Worm (Caenorhabditis elegans) whole organism, L4 larva: Measurements from ENCODE around the gene C30G4.4.

Experiments used
- F10B5.3 ChIP-seq: sonication (generic microtip); optimal IDR thresholded peaks from 2 replicates; lab custom pipeline; 2016; ENCODE audit warnings: mild to moderate bottlenecking, missing genetic modification characterization, missing compliant biosample characterization
- F37D6.2 ChIP-seq: sonication (generic microtip); optimal IDR thresholded peaks from 2 replicates; lab custom pipeline; 2016; ENCODE audit warnings: mild to moderate bottlenecking, missing genetic modification characterization, missing compliant biosample characterization
- F44E2.7 ChIP-seq: fragments of 200-800 bp; sonication (Bioruptor generic); IDR thresholded peaks from 2 replicates; pipeline ENCODE4 v2.1.2; 2022; ENCODE audit warnings: missing genetic modification characterization, missing compliant biosample characterization
- F49E8.2 ChIP-seq: sonication (generic microtip); optimal IDR thresholded peaks from 2 replicates; lab custom pipeline; 2016; ENCODE audit warnings: missing compliant biosample characterization, mild to moderate bottlenecking, missing genetic modification characterization, borderline replicate concordance
- T20F7.1 ChIP-seq: fragments of 200-800 bp; sonication (Bioruptor generic); optimal IDR thresholded peaks from 2 replicates; lab custom pipeline; 2018; ENCODE audit warnings: mild to moderate bottlenecking, missing genetic modification characterization, missing compliant biosample characterization
- T26A8.4 ChIP-seq: fragments of 200-800 bp; sonication (Bioruptor generic); IDR thresholded peaks from 2 replicates; pipeline ENCODE4 v1.3.6; 2022; ENCODE audit warnings: missing genetic modification characterization, missing compliant biosample characterization
- Y48G9A.11 ChIP-seq: fragments of 200-800 bp; sonication (Bioruptor generic); IDR thresholded peaks from 2 replicates; pipeline ENCODE4 v1.3.6; 2022; ENCODE audit warnings: missing genetic modification reagents, missing genetic modification characterization, missing compliant biosample characterization
- ZK337.2 ChIP-seq: fragments of 200-800 bp; sonication (Bioruptor generic); IDR thresholded peaks from 2 replicates; pipeline ENCODE4 v1.3.6; 2022; ENCODE audit warnings: missing genetic modification reagents, missing genetic modification characterization, missing compliant biosample characterization
- aha-1 ChIP-seq: fragments of 150-350 bp; peaks from one replicate; lab custom pipeline; 2014; ENCODE audit warnings: missing biosample characterization, missing genetic modification characterization
- arid-1 ChIP-seq: fragments of 200-800 bp; sonication (Bioruptor generic); conservative IDR thresholded peaks from 2 replicates; pipeline ENCODE4 v1.3.6; 2022; ENCODE audit warnings: missing genetic modification reagents, missing genetic modification characterization, missing compliant biosample characterization
- attf-4 ChIP-seq: sonication (generic microtip); optimal IDR thresholded peaks from 3 replicates; lab custom pipeline; 2017; ENCODE audit warnings: missing biosample characterization, missing genetic modification characterization
- ceh-28 ChIP-seq: fragments of 150-350 bp; optimal IDR thresholded peaks from 2 replicates; lab custom pipeline; 2014; ENCODE audit warnings: missing biosample characterization, missing genetic modification reagents, missing genetic modification characterization
- ceh-32 ChIP-seq: sonication (generic microtip); optimal IDR thresholded peaks from 2 replicates; lab custom pipeline; 2016; ENCODE audit warnings: mild to moderate bottlenecking, missing genetic modification characterization, missing compliant biosample characterization; ENCODE audit not compliant: poor library complexity
- ceh-62 ChIP-seq: sonication (generic microtip); optimal IDR thresholded peaks from 2 replicates; lab custom pipeline; 2017; ENCODE audit warnings: missing biosample characterization, missing genetic modification characterization
- ces-1 ChIP-seq: fragments of 150-350 bp; sonication (generic microtip); optimal IDR thresholded peaks from 4 replicates; lab custom pipeline; 2014; ENCODE audit warnings: missing biosample characterization, missing genetic modification reagents, missing genetic modification characterization
- cey-2 ChIP-seq: sonication (generic microtip); optimal IDR thresholded peaks from 3 replicates; lab custom pipeline; 2017; ENCODE audit warnings: missing genetic modification characterization, mild to moderate bottlenecking, missing compliant biosample characterization, antibody characterized with exemption, borderline replicate concordance; ENCODE audit not compliant: insufficient read depth
- ctbp-1 ChIP-seq: fragments of 200-800 bp; sonication (Bioruptor generic); IDR thresholded peaks from 2 replicates; pipeline ENCODE4 v1.3.6; 2022; ENCODE audit warnings: missing genetic modification reagents, missing genetic modification characterization, missing compliant biosample characterization
- daf-12 ChIP-seq: fragments of 150-350 bp; optimal IDR thresholded peaks from 2 replicates; lab custom pipeline; 2014; ENCODE audit warnings: missing biosample characterization, missing genetic modification reagents, missing genetic modification characterization
- daf-16 ChIP-seq, 3 experiments: sonication (generic microtip); optimal IDR thresholded peaks; 2 replicates each; lab custom pipeline; 2016 to 2017; ENCODE audit warnings: missing genetic modification characterization in 3 of 3, missing genetic modification reagents in 3 of 3, mild to moderate bottlenecking in 2 of 3, missing compliant biosample characterization in 2 of 3, missing biosample characterization in 1 of 3, moderate library complexity in 1 of 3
- dmd-6 ChIP-seq: fragments of 200-800 bp; sonication (Bioruptor generic); IDR thresholded peaks from 2 replicates; pipeline ENCODE4 v1.3.6; 2022; ENCODE audit warnings: missing genetic modification reagents, missing genetic modification characterization, missing compliant biosample characterization
- dmd-9 ChIP-seq: fragments of 200-800 bp; sonication (Bioruptor generic); IDR thresholded peaks from 2 replicates; pipeline ENCODE4 v1.3.6; 2022; ENCODE audit warnings: missing genetic modification reagents, missing genetic modification characterization, missing compliant biosample characterization
- dpl-1 ChIP-seq: fragments of 150-350 bp; optimal IDR thresholded peaks from 2 replicates; lab custom pipeline; 2014; ENCODE audit warnings: missing biosample characterization, missing genetic modification reagents, missing genetic modification characterization
- duxl-1 ChIP-seq: sonication (generic microtip); optimal IDR thresholded peaks from 2 replicates; lab custom pipeline; 2016; ENCODE audit warnings: mild to moderate bottlenecking, missing genetic modification characterization, moderate library complexity, missing compliant biosample characterization; ENCODE audit not compliant: poor library complexity
- egl-27 ChIP-seq: sonication (generic microtip); optimal IDR thresholded peaks from 3 replicates; lab custom pipeline; 2017; ENCODE audit warnings: missing biosample characterization, missing genetic modification reagents, missing genetic modification characterization
- hlh-11 ChIP-seq: fragments of 200-800 bp; sonication (Bioruptor generic); optimal IDR thresholded peaks from 2 replicates; lab custom pipeline; 2018; ENCODE audit warnings: mild to moderate bottlenecking, missing genetic modification characterization, missing compliant biosample characterization
- hlh-30 ChIP-seq: sonication (generic microtip); optimal IDR thresholded peaks from 2 replicates; lab custom pipeline; 2017; ENCODE audit warnings: antibody characterized with exemption, mild to moderate bottlenecking, missing genetic modification characterization, missing compliant biosample characterization; ENCODE audit not compliant: insufficient read depth
- jun-1 ChIP-seq: fragments of 150-350 bp; optimal IDR thresholded peaks from 2 replicates; lab custom pipeline; 2014; ENCODE audit warnings: missing biosample characterization, missing genetic modification reagents, missing genetic modification characterization
- lim-7 ChIP-seq: fragments of 200-800 bp; sonication (Bioruptor generic); IDR thresholded peaks from 2 replicates; pipeline ENCODE4 v1.3.6; 2022; ENCODE audit warnings: missing genetic modification characterization, missing compliant biosample characterization
- lin-29 ChIP-seq: fragments of 200-800 bp; sonication (Bioruptor generic); IDR thresholded peaks from 2 replicates; pipeline ENCODE4 v1.3.6; 2022; ENCODE audit warnings: missing genetic modification reagents, missing genetic modification characterization, missing compliant biosample characterization
- lin-38 ChIP-seq: fragments of 200-800 bp; sonication (Bioruptor generic); IDR thresholded peaks from 2 replicates; pipeline ENCODE4 v1.3.6; 2022; ENCODE audit warnings: missing genetic modification reagents, missing genetic modification characterization, missing compliant biosample characterization
- lin-39 ChIP-seq: fragments of 150-350 bp; optimal IDR thresholded peaks from 2 replicates; lab custom pipeline; 2014; ENCODE audit warnings: missing biosample characterization, missing genetic modification reagents, missing genetic modification characterization
- madf-5 ChIP-seq, 2 experiments: fragments of 200-800 bp; sonication (Bioruptor generic); IDR thresholded peaks; 2 replicates each; pipeline ENCODE4 v1.3.6; 2022; ENCODE audit warnings: missing compliant biosample characterization in 2 of 2, missing genetic modification characterization in 2 of 2
- mdt-29 ChIP-seq: fragments of 200-800 bp; sonication (Bioruptor generic); IDR thresholded peaks from 2 replicates; pipeline ENCODE4 v1.3.6; 2022; ENCODE audit warnings: missing genetic modification reagents, missing genetic modification characterization, missing compliant biosample characterization
- mep-1 ChIP-seq: fragments of 150-350 bp; sonication (generic microtip); optimal IDR thresholded peaks from 3 replicates; lab custom pipeline; 2014; ENCODE audit warnings: missing biosample characterization, missing genetic modification characterization
- mes-2 ChIP-seq: sonication (generic microtip); optimal IDR thresholded peaks from 2 replicates; lab custom pipeline; 2016; ENCODE audit warnings: missing genotype, mild to moderate bottlenecking, missing genetic modification characterization, missing compliant biosample characterization; ENCODE audit not compliant: poor library complexity, severe bottlenecking
- mxl-2 ChIP-seq: fragments of 200-800 bp; sonication (Bioruptor generic); conservative IDR thresholded peaks from 2 replicates; pipeline ENCODE4 v1.3.6; 2022; ENCODE audit warnings: missing genetic modification reagents, missing genetic modification characterization, missing compliant biosample characterization
- mxl-3 ChIP-seq: fragments of 200-800 bp; sonication (Bioruptor generic); optimal IDR thresholded peaks from 2 replicates; lab custom pipeline; 2018; ENCODE audit warnings: mild to moderate bottlenecking, missing genetic modification characterization, missing compliant biosample characterization
- nhr-237 ChIP-seq: sonication (generic microtip); optimal IDR thresholded peaks from 2 replicates; lab custom pipeline; 2017; ENCODE audit warnings: missing biosample characterization, missing genetic modification characterization
- nhr-28 ChIP-seq: fragments of 150-350 bp; optimal IDR thresholded peaks from 2 replicates; lab custom pipeline; 2014; ENCODE audit warnings: missing biosample characterization, missing genetic modification characterization
- nhr-41 ChIP-seq: fragments of 200-800 bp; sonication (Bioruptor generic); IDR thresholded peaks from 2 replicates; pipeline ENCODE4 v1.3.6; 2022; ENCODE audit warnings: missing genetic modification reagents, missing genetic modification characterization, missing compliant biosample characterization
- nhr-42 ChIP-seq: fragments of 200-800 bp; sonication (Bioruptor generic); IDR thresholded peaks from 2 replicates; pipeline ENCODE4 v1.3.6; 2022; ENCODE audit warnings: missing genetic modification characterization, missing compliant biosample characterization
- nhr-48 ChIP-seq: sonication (generic microtip); optimal IDR thresholded peaks from 2 replicates; lab custom pipeline; 2016; ENCODE audit warnings: mild to moderate bottlenecking, missing genetic modification characterization, missing compliant biosample characterization
- nhr-6 ChIP-seq: fragments of 150-350 bp; optimal IDR thresholded peaks from 2 replicates; lab custom pipeline; 2014; ENCODE audit warnings: missing biosample characterization, missing genetic modification characterization
- nhr-76 ChIP-seq: fragments of 150-350 bp; optimal IDR thresholded peaks from 2 replicates; lab custom pipeline; 2014; ENCODE audit warnings: missing biosample characterization, missing genetic modification characterization
- nhr-77 ChIP-seq: fragments of 150-350 bp; optimal IDR thresholded peaks from 2 replicates; lab custom pipeline; 2014; ENCODE audit warnings: missing biosample characterization, missing genetic modification characterization
- rbr-2 ChIP-seq: sonication (generic microtip); optimal IDR thresholded peaks from 2 replicates; lab custom pipeline; 2016; ENCODE audit warnings: missing genotype, missing genetic modification characterization, missing compliant biosample characterization
- snpc-4 ChIP-seq: fragments of 150-350 bp; optimal IDR thresholded peaks from 2 replicates; lab custom pipeline; 2014; ENCODE audit warnings: missing biosample characterization, missing genetic modification characterization
- spr-1 ChIP-seq: sonication (generic microtip); optimal IDR thresholded peaks from 2 replicates; lab custom pipeline; 2016; ENCODE audit warnings: mild to moderate bottlenecking, missing genetic modification characterization, missing compliant biosample characterization
- spr-3 ChIP-seq: fragments of 200-800 bp; sonication (Bioruptor generic); optimal IDR thresholded peaks from 2 replicates; lab custom pipeline; 2018; ENCODE audit warnings: mild to moderate bottlenecking, missing genetic modification characterization, missing compliant biosample characterization
- unc-62 ChIP-seq, 3 experiments: fragments of 150-350 bp in 1 of 3; sonication (generic microtip); optimal IDR thresholded peaks in 2 of 3; peaks in 1 of 3; 1 replicate in 1 of 3; 2 replicates in 2 of 3; lab custom pipeline; 2014 to 2017; ENCODE audit warnings: missing biosample characterization in 3 of 3, missing genetic modification characterization in 3 of 3, missing genetic modification reagents in 3 of 3, missing genotype in 1 of 3
- ztf-7 ChIP-seq: fragments of 150-350 bp; optimal IDR thresholded peaks from 2 replicates; lab custom pipeline; 2014; ENCODE audit warnings: missing biosample characterization, missing genetic modification characterization

Gene C30G4.4

DNA sequence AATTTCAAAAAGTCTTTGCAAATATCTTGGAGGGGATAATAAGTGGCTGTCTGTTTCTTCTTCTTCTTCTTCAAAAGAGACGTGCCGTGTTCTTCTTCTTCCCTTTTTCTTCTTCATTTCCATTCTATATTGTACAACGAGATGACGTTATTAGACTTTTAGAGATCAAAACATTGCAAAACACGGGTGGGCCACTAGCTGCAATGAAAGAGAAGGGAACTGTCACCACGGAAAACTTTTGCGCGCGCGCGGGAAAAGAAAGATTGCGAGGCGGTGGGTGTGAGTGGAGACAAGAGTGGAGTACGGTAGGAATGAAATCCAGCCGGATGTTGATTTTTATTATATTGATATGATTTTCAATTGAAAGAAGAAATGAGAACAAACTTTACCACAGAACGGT, 17.9 kb downstream of the C30G4.4 start:
- TF ChIP-seq nhr-76 (tag; lab: Kevin White, UChicago) (no peak), daf-16 (GFP tag; optimal IDR thresholded peaks at IDR 0.05; lab: Kevin White, UChicago) (no peak), daf-16 (tag; optimal IDR thresholded peaks at IDR 0.05; lab: Kevin White, UChicago) (no peak), nhr-6 (no peak), arid-1 (GFP tag; lab: Robert Waterston, UW) (no peak), nhr-41 (GFP tag; lab: Robert Waterston, UW) (no peak), attf-4 (tag; lab: Kevin White, UChicago) (no peak), lin-38 (GFP tag; lab: Robert Waterston, UW) (no peak), dmd-9 (no peak), mdt-29 (no peak), jun-1 (tag; lab: Kevin White, UChicago) (no peak), spr-1 (tag; lab: Kevin White, UChicago) (no peak), daf-12 (tag; lab: Kevin White, UChicago) (no peak), mxl-3 (GFP tag; lab: Kevin White, UChicago) (no peak), unc-62 (GFP tag; optimal IDR thresholded peaks at IDR 0.05 in 1 of 2; lab: Kevin White, UChicago) (peak in 1 of 2 experiments; percentile 97), unc-62 (tag; optimal IDR thresholded peaks at IDR 0.05; lab: Kevin White, UChicago) (no peak), nhr-77 (tag; lab: Kevin White, UChicago) (no peak), ceh-32 (tag; lab: Kevin White, UChicago) (no peak), lin-39 (tag; lab: Kevin White, UChicago) (no peak), hlh-11 (peak; percentile 35), mep-1 (tag; lab: Kevin White, UChicago) (no peak), snpc-4 (tag; lab: Kevin White, UChicago) (no peak), mxl-2 (no peak), ctbp-1 (GFP tag; lab: Robert Waterston, UW) (no peak), Y48G9A.11 (GFP tag; lab: Robert Waterston, UW) (no peak), ZK337.2 (GFP tag; lab: Robert Waterston, UW) (no peak), lim-7 (GFP tag; lab: Robert Waterston, UW) (no peak), F37D6.2 (no peak), ceh-28 (tag; lab: Kevin White, UChicago) (no peak), cey-2 (tag; lab: Kevin White, UChicago) (no peak), T26A8.4 (GFP tag; lab: Robert Waterston, UW) (no peak), nhr-28 (peak; percentile 56), egl-27 (tag; lab: Kevin White, UChicago) (no peak), F49E8.2 (no peak), F44E2.7 (GFP tag; lab: Robert Waterston, UW) (no peak), nhr-48 (tag; lab: Kevin White, UChicago) (no peak), hlh-30 (tag; lab: Kevin White, UChicago) (peak; percentile 25), aha-1 (tag; lab: Kevin White, UChicago) (peak; percentile 44), nhr-42 (no peak), dmd-6 (GFP tag; lab: Robert Waterston, UW) (no peak), ces-1 (no peak), lin-29 (GFP tag; lab: Robert Waterston, UW) (no peak), spr-3 (GFP tag; lab: Kevin White, UChicago) (no peak), T20F7.1 (no peak), mes-2 (tag; lab: Kevin White, UChicago) (peak; percentile 15), nhr-237 (tag; lab: Kevin White, UChicago) (no peak), ztf-7 (tag; lab: Kevin White, UChicago) (no peak), F10B5.3 (no peak), rbr-2 (tag; lab: Kevin White, UChicago) (no peak), duxl-1 (no peak), dpl-1 (GFP tag; lab: Kevin White, UChicago) (peak; percentile 19), ceh-62 (tag; lab: Kevin White, UChicago) (no peak), madf-5 (GFP tag; IDR thresholded peaks at IDR 0.05; lab: Robert Waterston, UW) (no peak)
